Worm (Caenorhabditis elegans): ENCODE data around the gene srj-13.

srj-13 gene

ce11 chrV:7449303-7449827, 46.9 kb downstream of the srj-13 start, which contains the start of gene try-12:
try-12 (plus strand) TSS chrV:7449353.
- TF ChIP-seq C34F6.9 (tag; optimal IDR thresholded peaks at IDR 0.05) (no peak), lin-11 (tag; optimal IDR thresholded peaks at IDR 0.05) (no peak), nhr-21 (tag; optimal IDR thresholded peaks at IDR 0.05) (no peak), ztf-11 (tag; optimal IDR thresholded peaks at IDR 0.05) (no peak), nhr-23 (tag; optimal IDR thresholded peaks at IDR 0.05) (no peak), Y55F3AM.14 (GFP tag; optimal IDR thresholded peaks at IDR 0.05) (no peak), F13H6.1 (tag; optimal IDR thresholded peaks at IDR 0.05) (no peak)

ce11 chrV:7451421-7451820, 49.0 kb downstream of the srj-13 start, which contains the start of gene try-11:
try-11 (plus strand) TSS chrV:7451721.
- no peak for TF ChIP-seq ZK546.5 (tag; optimal IDR thresholded peaks at IDR 0.05)
- no peak for TF ChIP-seq lin-39 (tag; optimal IDR thresholded peaks at IDR 0.05)
- TF ChIP-seq unc-55 (GFP tag; optimal IDR thresholded peaks at IDR 0.05) = no peak
- TF ChIP-seq ceh-82 (tag; optimal IDR thresholded peaks at IDR 0.05) = no peak
- no peak for TF ChIP-seq sma-9 (GFP tag; optimal IDR thresholded peaks at IDR 0.05)
- no peak for TF ChIP-seq sma-9 (tag; optimal IDR thresholded peaks at IDR 0.05)
- TF ChIP-seq nhr-11 (tag; optimal IDR thresholded peaks at IDR 0.05) = no peak
- TF ChIP-seq nhr-129 (tag; optimal IDR thresholded peaks at IDR 0.05) = no peak
- TF ChIP-seq sma-3 (GFP tag; optimal IDR thresholded peaks at IDR 0.05) = no peak
- TF ChIP-seq zag-1 (tag; optimal IDR thresholded peaks at IDR 0.05) = no peak
- TF ChIP-seq aly-2 (tag; optimal IDR thresholded peaks at IDR 0.05) = no peak
- TF ChIP-seq peb-1 (tag; optimal IDR thresholded peaks at IDR 0.05) = no peak
- TF ChIP-seq nhr-10 (tag; optimal IDR thresholded peaks at IDR 0.05) = no peak
- TF ChIP-seq elt-3 (tag; optimal IDR thresholded peaks at IDR 0.05) = no peak
- TF ChIP-seq ama-1 (optimal IDR thresholded peaks at IDR 0.05) = no peak
- no peak for TF ChIP-seq crh-2 (tag; optimal IDR thresholded peaks at IDR 0.05)
- TF ChIP-seq C34F6.9 (tag; optimal IDR thresholded peaks at IDR 0.05) = no peak
- TF ChIP-seq sem-4 (tag; optimal IDR thresholded peaks at IDR 0.05) = no peak
- TF ChIP-seq skn-1 (tag; optimal IDR thresholded peaks at IDR 0.05) = no peak
- no peak for TF ChIP-seq nhr-21 (tag; optimal IDR thresholded peaks at IDR 0.05)
- TF ChIP-seq egl-27 (tag; optimal IDR thresholded peaks at IDR 0.05) = no peak

Data from whole organism, L2 larva.